Worm (Caenorhabditis elegans) whole organism, dauer: ENCODE results near the gene H25K10.2.

Source experiments
- unc-62 ChIP-seq: sonication (generic microtip); optimal IDR thresholded peaks from 2 replicates; lab custom pipeline; 2017; ENCODE audit warnings: missing biosample characterization, missing genetic modification reagents, missing genetic modification characterization

Gene H25K10.2

ce11 chrIV:16191597-16191996, 19.2 kb downstream of the H25K10.2 start:
- TF ChIP-seq unc-62 (GFP tag; lab: Kevin White, UChicago): no peak

- TF ChIP-seq unc-62 (GFP tag; lab: Kevin White, UChicago): no peak
These were observed 24.8 kb downstream of the H25K10.2 start for ce11 chrIV:16186008-16186407.

- TF ChIP-seq unc-62 (GFP tag; lab: Kevin White, UChicago): no peak
These were observed 26.3 kb downstream of the H25K10.2 start, which contains the start of gene Y105C5B.1413 for ce11 chrIV:16184521-16184920. Gene Y105C5B.1413, minus strand, starts transcription at chrIV:16184621.

- no peak for TF ChIP-seq unc-62 (GFP tag; lab: Kevin White, UChicago)
These were observed 29.8 kb downstream of the H25K10.2 start for ce11 chrIV:16180898-16181482.

ce11 chrIV:16178433-16178832, 32.4 kb downstream of the H25K10.2 start:
- no peak for TF ChIP-seq unc-62 (GFP tag; lab: Kevin White, UChicago)

ce11 chrIV:16176808-16177207, 34.0 kb downstream of the H25K10.2 start:
- no peak for TF ChIP-seq unc-62 (GFP tag; lab: Kevin White, UChicago)

ce11 chrIV:16172786-16173371, 37.9 kb downstream of the H25K10.2 start:
- no peak for TF ChIP-seq unc-62 (GFP tag; lab: Kevin White, UChicago)

- no peak for TF ChIP-seq unc-62 (GFP tag; lab: Kevin White, UChicago)
These were observed 39.5 kb downstream of the H25K10.2 start for ce11 chrIV:16171326-16171725.

ce11 chrIV:16170606-16171033, 40.2 kb downstream of the H25K10.2 start, which contains the start of gene gln-3:
Gene gln-3, minus strand, starts transcription at chrIV:16170678.
- no peak for TF ChIP-seq unc-62 (GFP tag; lab: Kevin White, UChicago)

ce11 chrIV:16169443-16170105, 41.2 kb downstream of the H25K10.2 start:
- no peak for TF ChIP-seq unc-62 (GFP tag; lab: Kevin White, UChicago)

- no peak for TF ChIP-seq unc-62 (GFP tag; lab: Kevin White, UChicago)
These were observed 41.9 kb downstream of the H25K10.2 start for ce11 chrIV:16168702-16169440.

ce11 chrIV:16167941-16168340, 42.9 kb downstream of the H25K10.2 start:
- no peak for TF ChIP-seq unc-62 (GFP tag; lab: Kevin White, UChicago)
